Fruit fly (Drosophila melanogaster) whole organism, prepupa: ENCODE measurements around the gene CG45100.

ENCODE experiments used
- CG10669 ChIP-seq: fragments of 200-800 bp; sonication (Bioruptor generic); optimal IDR thresholded peaks from 3 replicates; lab custom pipeline; 2018; ENCODE audit warnings: missing biosample characterization, mild to moderate bottlenecking, missing genetic modification characterization, moderate library complexity
- CG3919 ChIP-seq: fragments of 200-800 bp; sonication (Bioruptor generic); optimal IDR thresholded peaks from 3 replicates; lab custom pipeline; 2016; ENCODE audit warnings: missing biosample characterization, missing genetic modification characterization
- CG8319 ChIP-seq: fragments of 200-800 bp; sonication (Bioruptor generic); optimal IDR thresholded peaks from 3 replicates; lab custom pipeline; 2016; ENCODE audit warnings: missing biosample characterization, missing genetic modification characterization
- Sox102F ChIP-seq: fragments of 200-800 bp; sonication (Bioruptor generic); optimal IDR thresholded peaks from 2 replicates; lab custom pipeline; 2016; ENCODE audit warnings: missing biosample characterization, mild to moderate bottlenecking, missing genetic modification characterization
- eg ChIP-seq: fragments of 200-800 bp; sonication (Bioruptor generic); IDR thresholded peaks from 3 replicates; pipeline ENCODE4 v1.3.6; 2022; ENCODE audit warnings: missing biosample characterization, missing genetic modification characterization
- topi ChIP-seq: fragments of 200-800 bp; sonication (Bioruptor generic); optimal IDR thresholded peaks from 3 replicates; lab custom pipeline; 2016; ENCODE audit warnings: missing biosample characterization, missing genetic modification characterization

DNA sequence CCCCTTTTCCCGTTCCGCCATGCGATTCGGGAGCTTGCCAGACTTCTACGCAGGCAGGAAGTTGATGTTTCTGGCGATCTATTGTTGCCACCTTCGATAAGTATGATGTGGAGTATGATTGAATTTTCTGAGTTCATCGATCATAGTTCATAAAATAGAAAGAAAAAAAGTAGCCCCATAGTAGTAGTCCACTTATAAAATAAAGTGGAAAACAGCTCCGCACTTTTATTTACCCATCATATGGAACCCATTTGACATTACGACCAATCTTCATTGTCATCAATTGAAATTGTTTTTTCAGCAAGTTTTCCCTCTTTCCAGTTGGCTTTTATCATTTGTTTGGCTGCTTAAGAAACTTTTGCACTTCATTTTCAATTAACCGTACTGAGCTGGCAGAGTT lies 47.2 kb downstream of the CG45100 start, which contains the start of gene CG12147:
- TF ChIP-seq eg (no peak), Sox102F (GFP tag; lab: Kevin White, UChicago) (no peak), CG10669 (GFP tag; lab: Kevin White, UChicago) (no peak), CG3919 (GFP tag; lab: Kevin White, UChicago) (no peak), topi (GFP tag; lab: Kevin White, UChicago) (no peak), CG8319 (GFP tag; lab: Kevin White, UChicago) (no peak)
